Worm (Caenorhabditis elegans): ENCODE data around the gene F26D11.12.

F26D11.12 gene

ce11 chrV:7908431-7908830 is 46.7 kb downstream of the F26D11.12 start:
- no peak for TF ChIP-seq ZK546.5 (tag; optimal IDR thresholded peaks at IDR 0.05)
- TF ChIP-seq peb-1 (tag; optimal IDR thresholded peaks at IDR 0.05): no peak
- no peak for TF ChIP-seq aly-2 (tag; optimal IDR thresholded peaks at IDR 0.05)
- no peak for TF ChIP-seq F13H6.1 (tag; optimal IDR thresholded peaks at IDR 0.05)
- TF ChIP-seq lsy-2 (tag; optimal IDR thresholded peaks at IDR 0.05): no peak
- no peak for TF ChIP-seq zag-1 (tag; optimal IDR thresholded peaks at IDR 0.05)
- TF ChIP-seq nhr-129 (tag; optimal IDR thresholded peaks at IDR 0.05): no peak
- TF ChIP-seq nhr-11 (tag; optimal IDR thresholded peaks at IDR 0.05): no peak
- no peak for TF ChIP-seq elt-1 (tag; optimal IDR thresholded peaks at IDR 0.05)
- TF ChIP-seq unc-55 (GFP tag; optimal IDR thresholded peaks at IDR 0.05): no peak
- no peak for TF ChIP-seq dmd-4 (tag; optimal IDR thresholded peaks at IDR 0.05)
- TF ChIP-seq lin-11 (tag; optimal IDR thresholded peaks at IDR 0.05): no peak

Measured in whole organism, L2 larva.